Worm (Caenorhabditis elegans) whole organism, early embryonic: ENCODE measurements around the gene F38E11.6.

Source experiments
- aly-1 ChIP-seq: sonication (generic microtip); optimal IDR thresholded peaks from 2 replicates; lab custom pipeline; 2016; ENCODE audit warnings: missing genetic modification characterization, missing compliant biosample characterization
- ama-1 ChIP-seq: fragments of 150-350 bp; optimal IDR thresholded peaks from 2 replicates; lab custom pipeline; 2014
- ceh-13 ChIP-seq: fragments of 200-800 bp; sonication (Bioruptor generic); optimal IDR thresholded peaks from 2 replicates; lab custom pipeline; 2018; ENCODE audit warnings: mild to moderate bottlenecking, missing genetic modification characterization, missing compliant biosample characterization
- ets-7 ChIP-seq: sonication (generic microtip); optimal IDR thresholded peaks from 2 replicates; lab custom pipeline; 2016; ENCODE audit warnings: missing genotype, missing genetic modification characterization, missing compliant biosample characterization
- flt-1 ChIP-seq: fragments of 200-800 bp; sonication (Bioruptor generic); IDR thresholded peaks from 2 replicates; pipeline ENCODE4 v1.3.6; 2022; ENCODE audit warnings: missing genetic modification characterization, missing compliant biosample characterization

DNA sequence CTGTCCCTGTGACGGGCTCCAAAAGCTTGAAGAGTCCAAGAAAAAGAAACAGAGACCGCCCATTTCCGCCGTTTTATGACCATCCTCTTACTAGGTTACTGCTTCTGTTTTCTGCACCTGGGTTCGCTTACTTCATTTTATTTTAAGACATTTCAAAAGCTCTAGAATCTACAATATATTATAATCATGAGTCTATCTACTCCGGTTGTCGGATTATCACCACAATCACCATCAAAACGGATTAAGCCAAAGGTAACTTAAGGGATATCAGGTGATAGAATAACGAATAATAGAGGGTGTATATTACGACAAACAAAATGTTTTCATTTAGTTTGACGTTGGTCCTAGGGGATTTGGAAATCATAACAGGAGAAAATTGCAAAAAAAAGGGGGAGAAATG is 35.0 kb downstream of the F38E11.6 start:
- TF ChIP-seq flt-1 = no peak
- TF ChIP-seq ama-1 (lab: Kevin White, UChicago) = no peak
- no peak for TF ChIP-seq aly-1 (tag; lab: Kevin White, UChicago)
- no peak for TF ChIP-seq ceh-13 (GFP tag; lab: Kevin White, UChicago)
- TF ChIP-seq ets-7 (tag; lab: Kevin White, UChicago) = no peak
